Worm (Caenorhabditis elegans): Measurements from ENCODE around the gene C07D8.6.
A peak's percentile ranks its signal among the peaks of the same experiment; 100 is the strongest.
"Not testable (repeated sequence)": the region's sequence is repeated elsewhere in the genome, so short reads cannot be mapped to it uniquely, and the experiment has no call there.

Gene C07D8.6

DNA sequence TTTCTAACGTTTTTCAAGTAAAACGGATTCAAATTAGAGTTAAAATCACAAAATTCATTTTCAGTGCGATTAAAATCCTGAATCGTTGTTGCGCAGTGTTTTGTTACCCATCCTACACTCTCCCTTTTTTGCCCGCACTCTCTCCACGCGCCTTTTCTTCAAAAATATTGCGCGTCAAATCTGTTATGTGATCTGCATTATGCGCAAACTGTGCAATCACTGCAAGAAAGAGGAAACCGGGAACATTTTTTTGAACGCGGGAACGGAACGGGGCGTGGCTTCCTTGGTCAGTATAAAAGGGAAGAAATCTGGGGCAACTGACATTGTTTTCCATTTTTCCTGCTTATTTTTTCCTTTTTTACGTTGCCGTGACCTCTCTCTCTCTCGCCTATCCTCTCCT lies 915 bp upstream of the C07D8.6 start:
- TF ChIP-seq fos-1 (tag; optimal IDR thresholded peaks at IDR 0.05) (no peak), lin-11 (tag; optimal IDR thresholded peaks at IDR 0.05) (peak; percentile 22), unc-55 (GFP tag; optimal IDR thresholded peaks at IDR 0.05) (peak; percentile 31), blmp-1 (tag; optimal IDR thresholded peaks at IDR 0.05; ENCODE audit: insufficient read depth) (peak; percentile 10), nhr-129 (tag; optimal IDR thresholded peaks at IDR 0.05) (peak; percentile 0), lsy-2 (tag; optimal IDR thresholded peaks at IDR 0.05) (peak in 1 of 2 experiments; percentile 5), nhr-11 (tag; optimal IDR thresholded peaks at IDR 0.05) (no peak), sma-9 (GFP tag; optimal IDR thresholded peaks at IDR 0.05) (no peak), sma-9 (tag; optimal IDR thresholded peaks at IDR 0.05) (no peak), nhr-25 (tag; optimal IDR thresholded peaks at IDR 0.05) (peak; percentile 6), peb-1 (tag; optimal IDR thresholded peaks at IDR 0.05) (no peak)

DNA sequence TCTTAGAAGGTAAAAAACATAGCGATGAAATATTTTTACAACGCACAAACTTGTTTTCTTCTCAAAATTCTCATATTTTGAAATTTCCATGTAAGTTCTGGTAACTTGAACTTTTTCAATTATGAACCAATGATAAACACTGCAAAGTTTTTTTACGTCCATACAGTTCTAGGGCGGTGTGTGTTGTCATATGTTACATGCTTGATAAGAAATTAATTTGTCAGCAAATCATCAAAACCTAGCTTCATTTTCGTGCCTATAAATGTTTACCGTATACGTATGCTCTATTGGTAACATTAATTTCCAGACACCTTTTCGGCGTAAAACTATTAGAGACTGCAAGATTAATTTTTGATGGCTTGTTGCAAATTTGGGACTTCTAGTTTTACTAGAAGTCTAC lies 1.9 kb downstream of the C07D8.6 start:
- no peak for TF ChIP-seq nhr-21 (tag; optimal IDR thresholded peaks at IDR 0.05)
- no peak for TF ChIP-seq lin-39 (tag; optimal IDR thresholded peaks at IDR 0.05)
- no peak for TF ChIP-seq sma-9 (GFP tag; optimal IDR thresholded peaks at IDR 0.05)
- TF ChIP-seq sma-9 (tag; optimal IDR thresholded peaks at IDR 0.05): no peak
- no peak for TF ChIP-seq lin-13 (GFP tag; optimal IDR thresholded peaks at IDR 0.05)
- no peak for TF ChIP-seq R02D3.7 (tag; optimal IDR thresholded peaks at IDR 0.05)
- no peak for TF ChIP-seq nhr-10 (tag; optimal IDR thresholded peaks at IDR 0.05)
- peak; percentile 39 for TF ChIP-seq fos-1 (tag; optimal IDR thresholded peaks at IDR 0.05)
- TF ChIP-seq unc-55 (GFP tag; optimal IDR thresholded peaks at IDR 0.05): no peak
- TF ChIP-seq dmd-4 (tag; optimal IDR thresholded peaks at IDR 0.05): no peak
- no peak for TF ChIP-seq nhr-11 (tag; optimal IDR thresholded peaks at IDR 0.05)
- no peak for TF ChIP-seq ama-1 (optimal IDR thresholded peaks at IDR 0.05)
- peak; percentile 5 for TF ChIP-seq crh-2 (tag; optimal IDR thresholded peaks at IDR 0.05)
- no peak for TF ChIP-seq peb-1 (tag; optimal IDR thresholded peaks at IDR 0.05)
- no peak for TF ChIP-seq mbf-1 (tag; optimal IDR thresholded peaks at IDR 0.05)
- TF ChIP-seq mdl-1 (tag; optimal IDR thresholded peaks at IDR 0.05): no peak
- no peak for TF ChIP-seq nhr-129 (tag; optimal IDR thresholded peaks at IDR 0.05)
- no peak for TF ChIP-seq elt-1 (tag; optimal IDR thresholded peaks at IDR 0.05)
- no peak for TF ChIP-seq elt-3 (tag; optimal IDR thresholded peaks at IDR 0.05)
- TF ChIP-seq lsy-2 (tag; optimal IDR thresholded peaks at IDR 0.05): no peak
- no peak for TF ChIP-seq nhr-6 (tag; optimal IDR thresholded peaks at IDR 0.05)
- TF ChIP-seq mab-5 (tag; optimal IDR thresholded peaks at IDR 0.05): no peak
- peak; percentile 76 for TF ChIP-seq skn-1 (tag; optimal IDR thresholded peaks at IDR 0.05)
- no peak for TF ChIP-seq nhr-12 (tag; optimal IDR thresholded peaks at IDR 0.05)

DNA sequence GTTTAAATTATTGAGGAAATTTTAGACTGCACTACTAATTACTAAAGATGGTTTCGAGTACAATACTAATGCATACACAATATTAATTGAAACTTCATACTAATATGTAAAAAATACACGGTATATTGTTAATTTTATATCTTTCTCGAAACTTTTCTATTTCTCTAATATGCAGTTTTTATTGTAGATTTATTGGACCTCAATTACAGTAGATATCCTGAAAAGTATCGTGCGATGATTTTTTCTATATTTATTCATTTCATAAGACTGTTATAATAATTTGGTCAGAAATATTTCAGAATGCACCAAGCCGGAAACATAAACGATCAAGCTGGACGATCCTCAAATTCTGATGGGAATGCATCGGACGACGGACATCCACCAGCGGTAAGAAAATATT lies 2.4 kb downstream of the C07D8.6 start, which contains the start of gene C07D8.5:
Gene C07D8.5 (plus strand): TSS at position 301 of the 400 bp plus-strand sequence.
- TF ChIP-seq ceh-16 (tag; optimal IDR thresholded peaks at IDR 0.05): no peak
- no peak for TF ChIP-seq mbf-1 (tag; optimal IDR thresholded peaks at IDR 0.05)
- no peak for TF ChIP-seq nhr-10 (tag; optimal IDR thresholded peaks at IDR 0.05)
- no peak for TF ChIP-seq sem-4 (tag; optimal IDR thresholded peaks at IDR 0.05)
- no peak for TF ChIP-seq ama-1 (optimal IDR thresholded peaks at IDR 0.05)
- no peak for TF ChIP-seq nhr-21 (tag; optimal IDR thresholded peaks at IDR 0.05)
- no peak for TF ChIP-seq F13H6.1 (tag; optimal IDR thresholded peaks at IDR 0.05)
- TF ChIP-seq nhr-11 (tag; optimal IDR thresholded peaks at IDR 0.05): no peak
- no peak for TF ChIP-seq nhr-12 (tag; optimal IDR thresholded peaks at IDR 0.05)
- TF ChIP-seq sma-9 (GFP tag; optimal IDR thresholded peaks at IDR 0.05): no peak
- no peak for TF ChIP-seq sma-9 (tag; optimal IDR thresholded peaks at IDR 0.05)
- no peak for TF ChIP-seq egl-27 (tag; optimal IDR thresholded peaks at IDR 0.05)
- no peak for TF ChIP-seq ZK546.5 (tag; optimal IDR thresholded peaks at IDR 0.05)
- TF ChIP-seq peb-1 (tag; optimal IDR thresholded peaks at IDR 0.05): no peak
- TF ChIP-seq mab-5 (tag; optimal IDR thresholded peaks at IDR 0.05): no peak
- no peak for TF ChIP-seq snpc-4 (tag; optimal IDR thresholded peaks at IDR 0.05)
- TF ChIP-seq nhr-77 (tag; optimal IDR thresholded peaks at IDR 0.05): no peak

DNA sequence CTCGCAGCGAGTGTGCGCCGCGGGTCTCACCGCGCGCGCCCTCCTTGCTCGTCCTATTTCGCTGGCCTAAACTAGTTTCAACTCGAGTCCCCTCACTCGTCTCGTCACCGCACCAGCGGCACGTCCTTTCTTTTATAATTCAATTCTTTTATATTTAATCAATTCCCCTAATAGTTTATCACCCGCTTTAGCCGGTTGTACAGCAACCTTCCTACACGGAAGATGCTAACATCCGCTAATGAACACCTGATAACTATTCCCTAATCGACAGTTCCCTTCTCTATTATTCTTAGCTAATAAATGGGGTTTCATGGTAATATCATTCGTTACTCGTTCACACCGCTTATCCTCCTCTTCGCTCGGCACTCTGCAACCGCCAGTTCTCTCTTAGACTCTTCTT lies 24.0 kb downstream of the C07D8.6 start, which contains the start of gene C56G3.2:
Gene C56G3.2 (plus strand): TSS at position 301 of the 400 bp plus-strand sequence.
- not testable (repeated sequence) for TF ChIP-seq nhr-77, nhr-11, F13H6.1 (tag; optimal IDR thresholded peaks at IDR 0.05)

DNA sequence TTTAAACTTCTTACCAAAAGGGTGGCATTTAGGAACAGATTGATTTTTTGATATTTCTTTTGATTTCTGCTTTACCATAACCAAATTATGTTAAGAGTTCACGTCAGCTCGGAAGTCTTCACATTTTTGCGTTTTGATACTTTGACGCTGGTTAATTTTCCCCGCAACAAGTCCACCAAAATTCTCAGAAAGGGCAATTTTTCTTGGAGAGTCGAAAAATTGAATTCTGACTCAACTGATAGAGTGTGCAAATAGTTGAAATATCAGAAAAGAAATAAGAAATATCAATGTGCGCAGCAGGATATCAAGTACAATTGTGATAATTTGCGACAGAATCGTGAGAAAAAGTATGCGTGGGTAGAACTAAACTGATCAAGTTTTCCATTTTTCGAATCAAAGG lies 28.5 kb downstream of the C07D8.6 start:
- no peak for TF ChIP-seq peb-1 (tag; optimal IDR thresholded peaks at IDR 0.05)
- TF ChIP-seq sma-9 (GFP tag; optimal IDR thresholded peaks at IDR 0.05): no peak
- TF ChIP-seq sma-9 (tag; optimal IDR thresholded peaks at IDR 0.05): no peak
- no peak for TF ChIP-seq unc-55 (GFP tag; optimal IDR thresholded peaks at IDR 0.05)
- no peak for TF ChIP-seq nhr-21 (tag; optimal IDR thresholded peaks at IDR 0.05)
- TF ChIP-seq dmd-4 (tag; optimal IDR thresholded peaks at IDR 0.05): no peak
- TF ChIP-seq lin-39 (tag; optimal IDR thresholded peaks at IDR 0.05): no peak
- TF ChIP-seq sem-4 (tag; optimal IDR thresholded peaks at IDR 0.05): no peak
- TF ChIP-seq crh-2 (tag; optimal IDR thresholded peaks at IDR 0.05): no peak
- no peak for TF ChIP-seq aly-2 (tag; optimal IDR thresholded peaks at IDR 0.05)
- no peak for TF ChIP-seq alr-1 (tag; optimal IDR thresholded peaks at IDR 0.05)
- TF ChIP-seq snpc-4 (tag; optimal IDR thresholded peaks at IDR 0.05): no peak
- no peak for TF ChIP-seq R02D3.7 (tag; optimal IDR thresholded peaks at IDR 0.05)
- TF ChIP-seq mdl-1 (tag; optimal IDR thresholded peaks at IDR 0.05): no peak
- no peak for TF ChIP-seq gmeb-1 (tag; optimal IDR thresholded peaks at IDR 0.05)
- no peak for TF ChIP-seq unc-39 (tag; optimal IDR thresholded peaks at IDR 0.05)
- TF ChIP-seq elt-3 (tag; optimal IDR thresholded peaks at IDR 0.05): no peak
- no peak for TF ChIP-seq Y55F3AM.14 (GFP tag; optimal IDR thresholded peaks at IDR 0.05)
- no peak for TF ChIP-seq zag-1 (tag; optimal IDR thresholded peaks at IDR 0.05)
- no peak for TF ChIP-seq nhr-23 (tag; optimal IDR thresholded peaks at IDR 0.05)
- no peak for TF ChIP-seq nhr-12 (tag; optimal IDR thresholded peaks at IDR 0.05)
